Fruit fly (Drosophila melanogaster) whole organism, embryonic: ENCODE results near the gene Sec3.

Experiments used
- ATbp ChIP-seq: fragments of 200-800 bp; sonication (Bioruptor generic); optimal IDR thresholded peaks from 2 replicates; lab custom pipeline; 2017; ENCODE audit warnings: missing biosample characterization, mild to moderate bottlenecking, missing genetic modification characterization, missing genetic modification reagents
- Atf-2 ChIP-seq: fragments of 200-800 bp; sonication (Bioruptor generic); optimal IDR thresholded peaks from 2 replicates; lab custom pipeline; 2016; ENCODE audit warnings: missing biosample characterization, missing genetic modification characterization
- Awh ChIP-seq: fragments of 200-800 bp; sonication (Bioruptor generic); IDR thresholded peaks from 2 replicates; pipeline ENCODE4, ENCODE4 v1.3.6; 2022; ENCODE audit warnings: missing biosample characterization, missing genetic modification characterization
- CG10147 ChIP-seq: fragments of 200-800 bp; sonication (Bioruptor generic); optimal IDR thresholded peaks from 2 replicates; lab custom pipeline; 2019; ENCODE audit warnings: missing biosample characterization, mild to moderate bottlenecking, missing genetic modification characterization, moderate library complexity
- CG10979 ChIP-seq: fragments of 200-800 bp; sonication (Bioruptor generic); optimal IDR thresholded peaks from 2 replicates; lab custom pipeline; 2018; ENCODE audit warnings: missing biosample characterization, mild to moderate bottlenecking, missing genetic modification characterization, moderate library complexity
- CG11247 ChIP-seq: fragments of 200-800 bp; sonication (Bioruptor generic); IDR thresholded peaks from 2 replicates; pipeline ENCODE4 v1.3.6; 2022; ENCODE audit warnings: missing biosample characterization, missing genetic modification characterization
- CG11398 ChIP-seq: fragments of 200-800 bp; sonication (Bioruptor generic); optimal IDR thresholded peaks from 2 replicates; lab custom pipeline; 2016; ENCODE audit warnings: missing biosample characterization, missing genetic modification characterization
- CG11504 ChIP-seq: fragments of 200-800 bp; sonication (Bioruptor generic); optimal IDR thresholded peaks from 3 replicates; lab custom pipeline; 2019; ENCODE audit warnings: missing biosample characterization, mild to moderate bottlenecking, missing genetic modification characterization, moderate library complexity
- CG1792 ChIP-seq: fragments of 200-800 bp; sonication (Bioruptor generic); optimal IDR thresholded peaks from 2 replicates; lab custom pipeline; 2016; ENCODE audit warnings: missing biosample characterization, missing genetic modification characterization
- CG18262 ChIP-seq: fragments of 200-800 bp; optimal IDR thresholded peaks from 3 replicates; lab custom pipeline; 2019; ENCODE audit warnings: missing biosample characterization, mild to moderate bottlenecking, missing genetic modification characterization, moderate library complexity
- CG2202 ChIP-seq: fragments of 200-800 bp; sonication (Bioruptor generic); optimal IDR thresholded peaks from 2 replicates; lab custom pipeline; 2018; ENCODE audit warnings: missing biosample characterization, mild to moderate bottlenecking, missing genetic modification characterization
- CG2712 ChIP-seq: fragments of 200-800 bp; optimal IDR thresholded peaks from 3 replicates; lab custom pipeline; 2019; ENCODE audit warnings: missing biosample characterization, mild to moderate bottlenecking, missing genetic modification characterization, moderate library complexity
- CG32767 ChIP-seq: fragments of 200-800 bp; sonication (Bioruptor generic); IDR thresholded peaks from 2 replicates; pipeline ENCODE4 v1.3.6; 2022; ENCODE audit warnings: missing biosample characterization, missing genetic modification characterization
- CG33213 ChIP-seq: fragments of 200-800 bp; sonication (Bioruptor generic); optimal IDR thresholded peaks from 3 replicates; lab custom pipeline; 2016; ENCODE audit warnings: missing biosample characterization, missing genetic modification characterization
- CG33557 ChIP-seq: fragments of 200-800 bp; sonication (Bioruptor generic); optimal IDR thresholded peaks from 2 replicates; lab custom pipeline; 2019; ENCODE audit warnings: missing biosample characterization, mild to moderate bottlenecking, missing genetic modification characterization, moderate library complexity
- CG43689 ChIP-seq: fragments of 200-800 bp; sonication (Bioruptor generic); IDR thresholded peaks from 2 replicates; pipeline ENCODE4 v1.3.6; 2022; ENCODE audit warnings: missing biosample characterization, missing genetic modification characterization
- CG4404 ChIP-seq: fragments of 200-800 bp; sonication (Bioruptor generic); IDR thresholded peaks from 2 replicates; pipeline ENCODE4 v1.3.6; 2022; ENCODE audit warnings: missing biosample characterization, missing genetic modification characterization
- CG5953 ChIP-seq: fragments of 200-800 bp; sonication (Bioruptor generic); IDR thresholded peaks from 2 replicates; pipeline ENCODE4 v1.3.6; 2022; ENCODE audit warnings: missing biosample characterization, missing genetic modification characterization
- CG7372 ChIP-seq: fragments of 200-800 bp; sonication (Bioruptor generic); IDR thresholded peaks from 2 replicates; pipeline ENCODE4 v1.3.6; 2022; ENCODE audit warnings: missing biosample characterization, missing genetic modification characterization
- CG8281 ChIP-seq: fragments of 200-800 bp; sonication (Bioruptor generic); optimal IDR thresholded peaks from 2 replicates; lab custom pipeline; 2018; ENCODE audit warnings: missing biosample characterization, mild to moderate bottlenecking, missing genetic modification characterization, moderate library complexity
- CG8388 ChIP-seq: fragments of 200-800 bp; sonication (Bioruptor generic); optimal IDR thresholded peaks from 2 replicates; lab custom pipeline; 2019; ENCODE audit warnings: missing biosample characterization, mild to moderate bottlenecking, missing genetic modification characterization, moderate library complexity
- Camta ChIP-seq: fragments of 200-800 bp; sonication (Bioruptor generic); optimal IDR thresholded peaks from 2 replicates; lab custom pipeline; 2016; ENCODE audit warnings: missing biosample characterization, missing genetic modification characterization
- D ChIP-seq, 2 experiments: fragments of 200-800 bp in 1 of 2; fragments of >200 bp in 1 of 2; sonication (Bioruptor generic) in 1 of 2; optimal IDR thresholded peaks; 2 replicates in 1 of 2; 3 replicates in 1 of 2; lab custom pipeline; 2017; ENCODE audit warnings: mild to moderate bottlenecking in 1 of 2, missing biosample characterization in 1 of 2, missing genetic modification characterization in 1 of 2, missing genetic modification reagents in 1 of 2
- Ets65A ChIP-seq: fragments of 200-800 bp; sonication (Bioruptor generic); peaks from one replicate; lab custom pipeline; 2016; ENCODE audit warnings: missing biosample characterization, missing genetic modification characterization
- Ets97D ChIP-seq: fragments of 200-800 bp; sonication (Bioruptor generic); optimal IDR thresholded peaks from 3 replicates; lab custom pipeline; 2016; ENCODE audit warnings: missing biosample characterization, missing genetic modification characterization
- HLHmδ ChIP-seq: fragments of 200-800 bp; sonication (Bioruptor generic); optimal IDR thresholded peaks from 2 replicates; lab custom pipeline; 2018; ENCODE audit warnings: missing biosample characterization, mild to moderate bottlenecking, missing genetic modification characterization, moderate library complexity
- Hr39 ChIP-seq: fragments of >200 bp; optimal IDR thresholded peaks from 2 replicates; lab custom pipeline; 2017
- Hr51 ChIP-seq, 2 experiments: fragments of 200-800 bp; sonication (Bioruptor generic); optimal IDR thresholded peaks; 2 replicates in 1 of 2; 3 replicates in 1 of 2; lab custom pipeline; 2016 to 2018; ENCODE audit warnings: missing biosample characterization in 2 of 2, missing genetic modification characterization in 2 of 2, mild to moderate bottlenecking in 1 of 2, moderate library complexity in 1 of 2
- Kr ChIP-seq: fragments of 200-800 bp; sonication (Bioruptor generic); optimal IDR thresholded peaks from 2 replicates; lab custom pipeline; 2017; ENCODE audit warnings: missing biosample characterization, mild to moderate bottlenecking, missing genetic modification characterization
- NFAT ChIP-seq: fragments of 200-800 bp; sonication (Bioruptor generic); IDR thresholded peaks from 2 replicates; pipeline ENCODE4 v1.3.6; 2022; ENCODE audit warnings: missing biosample characterization, missing genetic modification characterization
- Nf-YA ChIP-seq: fragments of 200-800 bp; sonication (Bioruptor generic); IDR thresholded peaks from 2 replicates; pipeline ENCODE4 v1.3.6; 2022; ENCODE audit warnings: missing biosample characterization, missing genetic modification characterization
- Nf-YB ChIP-seq: fragments of 200-800 bp; sonication (Bioruptor generic); optimal IDR thresholded peaks from 3 replicates; lab custom pipeline; 2019; ENCODE audit warnings: missing biosample characterization, mild to moderate bottlenecking, missing genetic modification characterization, moderate library complexity
- Sin3A ChIP-seq: fragments of >200 bp; optimal IDR thresholded peaks from 2 replicates; lab custom pipeline; 2018
- Sox102F ChIP-seq: fragments of 200-800 bp; sonication (Bioruptor generic); optimal IDR thresholded peaks from 2 replicates; lab custom pipeline; 2018; ENCODE audit warnings: missing biosample characterization, mild to moderate bottlenecking, missing genetic modification characterization, moderate library complexity
- Ssrp ChIP-seq: fragments of 200-800 bp; sonication (Bioruptor generic); optimal IDR thresholded peaks from 2 replicates; lab custom pipeline; 2018; ENCODE audit warnings: missing biosample characterization, mild to moderate bottlenecking, missing genetic modification characterization, moderate library complexity
- ap ChIP-seq: fragments of 200-800 bp; sonication (Bioruptor generic); IDR thresholded peaks from 2 replicates; pipeline ENCODE4 v1.3.6; 2022; ENCODE audit warnings: missing biosample characterization, missing genetic modification characterization
- bsh ChIP-seq, 2 experiments: fragments of 200-800 bp; sonication (Bioruptor generic); optimal IDR thresholded peaks; 2 replicates each; lab custom pipeline; 2017 to 2018; ENCODE audit warnings: mild to moderate bottlenecking in 2 of 2, missing biosample characterization in 2 of 2, missing genetic modification characterization in 2 of 2, moderate library complexity in 1 of 2
- cg ChIP-seq: fragments of 200-800 bp; sonication (Bioruptor generic); optimal IDR thresholded peaks from 3 replicates; lab custom pipeline; 2019; ENCODE audit warnings: missing biosample characterization, mild to moderate bottlenecking, missing genetic modification characterization, moderate library complexity
- chif ChIP-seq, 2 experiments: fragments of 200-800 bp; sonication (Bioruptor generic); optimal IDR thresholded peaks; 3 replicates each; lab custom pipeline; 2016; ENCODE audit warnings: missing biosample characterization in 2 of 2, missing genetic modification characterization in 2 of 2
- dimm ChIP-seq: fragments of 200-800 bp; sonication (Bioruptor generic); IDR thresholded peaks from 2 replicates; pipeline ENCODE4 v1.3.6; 2022; ENCODE audit warnings: missing biosample characterization, missing genetic modification characterization
- grau ChIP-seq: fragments of 200-800 bp; optimal IDR thresholded peaks from 3 replicates; lab custom pipeline; 2019; ENCODE audit warnings: missing biosample characterization, mild to moderate bottlenecking, missing genetic modification characterization, moderate library complexity
- ham ChIP-seq: fragments of 200-800 bp; sonication (Bioruptor generic); IDR thresholded peaks from 2 replicates; pipeline ENCODE4 v1.3.6; 2022; ENCODE audit warnings: missing biosample characterization, missing genetic modification characterization
- inv ChIP-seq: fragments of 200-800 bp; sonication (Bioruptor generic); IDR thresholded peaks from 2 replicates; pipeline ENCODE4 v1.3.6; 2022; ENCODE audit warnings: missing biosample characterization, missing genetic modification characterization; ENCODE audit not compliant: partially characterized antibody
- klu ChIP-seq: fragments of 200-800 bp; sonication (Bioruptor generic); IDR thresholded peaks from 2 replicates; pipeline ENCODE4 v1.3.6; 2022; ENCODE audit warnings: missing biosample characterization, missing genetic modification characterization
- luna ChIP-seq: fragments of 200-800 bp; sonication (Bioruptor generic); optimal IDR thresholded peaks from 2 replicates; lab custom pipeline; 2016; ENCODE audit warnings: missing biosample characterization, missing genetic modification characterization
- pzg ChIP-seq: fragments of 200-800 bp; sonication (Bioruptor generic); optimal IDR thresholded peaks from 3 replicates; lab custom pipeline; 2018; ENCODE audit warnings: missing biosample characterization, mild to moderate bottlenecking, missing genetic modification characterization, moderate library complexity
- sc ChIP-seq, 3 experiments: fragments of >200 bp in 2 of 3; fragments of 200-800 bp in 1 of 3; sonication (Bioruptor generic) in 1 of 3; optimal IDR thresholded peaks; 2 replicates in 2 of 3; 3 replicates in 1 of 3; lab custom pipeline; 2017; ENCODE audit warnings: mild to moderate bottlenecking in 1 of 3, missing biosample characterization in 1 of 3, missing genetic modification characterization in 1 of 3, missing genetic modification reagents in 1 of 3
- slbo ChIP-seq: fragments of 200-800 bp; sonication (Bioruptor generic); IDR thresholded peaks from 2 replicates; pipeline ENCODE4 v1.3.6; 2022; ENCODE audit warnings: missing biosample characterization, missing genetic modification characterization
- ssp ChIP-seq: fragments of 200-800 bp; sonication (Bioruptor generic); IDR thresholded peaks from 2 replicates; pipeline ENCODE4 v1.3.6; 2022; ENCODE audit warnings: missing biosample characterization, missing genetic modification characterization
- ttk ChIP-seq: fragments of 200-800 bp; sonication (Bioruptor generic); IDR thresholded peaks from 2 replicates; pipeline ENCODE4 v2.1.2; 2022; ENCODE audit warnings: missing biosample characterization, missing genetic modification characterization

Sec3 gene

DNA sequence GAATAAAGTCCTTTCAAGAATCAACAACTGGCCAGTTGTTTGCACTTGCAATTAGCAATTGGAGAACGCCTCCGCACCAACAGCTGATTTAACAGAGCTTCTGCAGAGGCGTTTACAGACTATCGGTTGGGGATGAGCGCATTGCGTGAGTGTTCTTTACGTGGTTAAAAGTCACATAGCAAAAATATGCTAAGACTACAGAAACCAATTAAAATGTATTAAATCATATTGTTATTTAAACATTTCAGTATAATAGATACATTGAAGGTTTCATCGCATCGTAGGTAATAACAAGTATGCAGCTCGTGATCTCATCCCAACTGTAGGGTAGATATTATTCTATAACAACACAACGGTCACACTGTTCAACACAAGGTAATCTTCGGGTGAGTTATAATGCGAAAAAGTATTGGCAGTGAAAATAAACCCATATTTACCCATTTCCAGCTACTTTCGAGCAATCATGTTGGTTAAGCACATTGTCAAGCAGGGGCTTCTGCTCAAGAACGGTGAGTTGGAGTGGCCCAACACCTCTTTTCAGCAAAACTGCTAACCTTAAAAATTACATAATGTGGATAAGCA lies at the start of gene Sec3, which contains the start of gene COX7B (continued):
- no peak for TF ChIP-seq ham (GFP tag; lab: Robert Waterston, UW)
- TF ChIP-seq Camta, result no peak
- no peak for TF ChIP-seq cg (GFP tag; lab: Kevin White, UChicago)
- TF ChIP-seq chif (GFP tag; optimal IDR thresholded peaks at IDR 0.05; lab: Kevin White, UChicago), result peak; percentile 58 to 64
- TF ChIP-seq CG32767, result no peak
- TF ChIP-seq bsh (GFP tag; optimal IDR thresholded peaks at IDR 0.05; lab: Kevin White, UChicago), result peak in 1 of 2 experiments; percentile 55
- TF ChIP-seq CG8281 (tag; lab: Kevin White, UChicago), result no peak
- TF ChIP-seq luna (GFP tag; lab: Kevin White, UChicago), result no peak
- TF ChIP-seq CG4404 (GFP tag; lab: Robert Waterston, UW), result peak; percentile 55
- no peak for TF ChIP-seq ttk (GFP tag; lab: Robert Waterston, UW)
- peak; percentile 77 for TF ChIP-seq Sin3A (lab: Kevin White, UChicago)
- TF ChIP-seq ap, result no peak
- TF ChIP-seq ssp (GFP tag; lab: Robert Waterston, UW), result peak; percentile 28; the same call in 1 of the 2 replicates
- peak; percentile 7 for TF ChIP-seq CG2202 (tag; lab: Kevin White, UChicago)
- no peak for TF ChIP-seq HLHmδ (GFP tag; lab: Kevin White, UChicago)
- TF ChIP-seq CG33213, result peak; percentile 36
- peak; percentile 77 for TF ChIP-seq slbo (GFP tag; lab: Robert Waterston, UW)
- TF ChIP-seq CG5953 (GFP tag; lab: Robert Waterston, UW), result no peak
- TF ChIP-seq CG11247 (GFP tag; lab: Robert Waterston, UW), result no peak
- peak; percentile 71 for TF ChIP-seq CG10147
- peak; percentile 77 for TF ChIP-seq grau
- no peak for TF ChIP-seq CG1792 (GFP tag; lab: Kevin White, UChicago)
- no peak for TF ChIP-seq Nf-YA
- TF ChIP-seq Hr39 (lab: Kevin White, UChicago), result no peak
- TF ChIP-seq Nf-YB, result peak; percentile 11
- TF ChIP-seq CG43689 (GFP tag; lab: Robert Waterston, UW), result no peak
- no peak for TF ChIP-seq sc (optimal IDR thresholded peaks at IDR 0.05; lab: Kevin White, UChicago)
- TF ChIP-seq sc (GFP tag; optimal IDR thresholded peaks at IDR 0.05; lab: Kevin White, UChicago), result no peak
- peak; percentile 71 for TF ChIP-seq NFAT (GFP tag; lab: Robert Waterston, UW)
- TF ChIP-seq D (optimal IDR thresholded peaks at IDR 0.05; lab: Kevin White, UChicago), result no peak
- TF ChIP-seq D (GFP tag; optimal IDR thresholded peaks at IDR 0.05; lab: Kevin White, UChicago), result peak; percentile 30
- TF ChIP-seq CG18262 (tag; lab: Kevin White, UChicago), result peak; percentile 60
- TF ChIP-seq Hr51 (GFP tag; optimal IDR thresholded peaks at IDR 0.05; lab: Kevin White, UChicago), result peak; percentile 64 to 73
- peak; percentile 87 for TF ChIP-seq pzg (GFP tag; lab: Kevin White, UChicago)
- no peak for TF ChIP-seq Awh (GFP tag; lab: Robert Waterston, UW)
- peak; percentile 54 for TF ChIP-seq Sox102F (GFP tag; lab: Kevin White, UChicago)
- TF ChIP-seq CG10979 (tag; lab: Kevin White, UChicago), result peak; percentile 62
- TF ChIP-seq CG8388 (GFP tag; lab: Kevin White, UChicago), result peak; percentile 51
- peak; percentile 63; the same call in 1 of the 2 replicates for TF ChIP-seq CG7372 (GFP tag; lab: Robert Waterston, UW)
- no peak for TF ChIP-seq Atf-2
- TF ChIP-seq dimm (GFP tag; lab: Robert Waterston, UW), result no peak
- peak; percentile 60 for TF ChIP-seq CG33557 (GFP tag; lab: Kevin White, UChicago)
- no peak for TF ChIP-seq ATbp (GFP tag; lab: Kevin White, UChicago)
- peak; percentile 92 for TF ChIP-seq inv
- TF ChIP-seq CG2712, result peak; percentile 75
- TF ChIP-seq CG11398 (GFP tag; lab: Kevin White, UChicago), result no peak
- peak; percentile 51 for TF ChIP-seq Ssrp (tag; lab: Kevin White, UChicago)
- TF ChIP-seq CG11504, result no peak
- TF ChIP-seq klu (GFP tag; lab: Robert Waterston, UW), result peak; percentile 17; the same call in 1 of the 2 replicates
- TF ChIP-seq Kr, result no peak
- peak; percentile 29 for TF ChIP-seq Ets97D (GFP tag; lab: Kevin White, UChicago)
- TF ChIP-seq Ets65A (GFP tag; lab: Kevin White, UChicago), result peak; percentile 95
